Fruit fly (Drosophila melanogaster): ENCODE results near the gene Acbp1.

- TF ChIP-seq Blimp-1 (GFP tag; optimal IDR thresholded peaks at IDR 0.05) (no peak), D19A (tag; optimal IDR thresholded peaks at IDR 0.05) (no peak), gce (GFP tag; IDR thresholded peaks at IDR 0.05) (no peak), CG11723 (GFP tag; optimal IDR thresholded peaks at IDR 0.05) (no peak), Dip3 (GFP tag; optimal IDR thresholded peaks at IDR 0.05) (no peak), chn (GFP tag; optimal IDR thresholded peaks at IDR 0.05) (no peak), Sox100B (GFP tag; optimal IDR thresholded peaks at IDR 0.05) (no peak), wek (GFP tag; optimal IDR thresholded peaks at IDR 0.05) (no peak), MBD-R2 (GFP tag; IDR thresholded peaks at IDR 0.05) (no peak), tin (GFP tag; optimal IDR thresholded peaks at IDR 0.05) (no peak), ab (GFP tag; optimal IDR thresholded peaks at IDR 0.05) (no peak), CG17829 (tag; optimal IDR thresholded peaks at IDR 0.05) (no peak), CG33213 (GFP tag; optimal IDR thresholded peaks at IDR 0.05) (no peak), CG4730 (GFP tag; IDR thresholded peaks at IDR 0.05) (no peak)
These were observed 32.1 kb downstream of the Acbp1 start for dm6 chr2L:8129996-8130641.

Measured in whole organism, embryonic.